Worm (Caenorhabditis elegans) whole organism, L4 larva: Measurements from ENCODE around the gene R05F9.11.

Source experiments
- F26F4.8 ChIP-seq: fragments of 200-800 bp; sonication (Bioruptor generic); conservative IDR thresholded peaks from 2 replicates; pipeline ENCODE4 v1.3.6; 2022; ENCODE audit warnings: missing genetic modification characterization, missing compliant biosample characterization
- ceh-82 ChIP-seq: sonication (generic microtip); optimal IDR thresholded peaks from 2 replicates; lab custom pipeline; 2017; ENCODE audit warnings: missing biosample characterization, missing genetic modification characterization
- cey-2 ChIP-seq: sonication (generic microtip); optimal IDR thresholded peaks from 3 replicates; lab custom pipeline; 2017; ENCODE audit warnings: missing genetic modification characterization, mild to moderate bottlenecking, missing compliant biosample characterization, antibody characterized with exemption, borderline replicate concordance; ENCODE audit not compliant: insufficient read depth
- egl-27 ChIP-seq: sonication (generic microtip); optimal IDR thresholded peaks from 3 replicates; lab custom pipeline; 2017; ENCODE audit warnings: missing biosample characterization, missing genetic modification reagents, missing genetic modification characterization

ce11 chrII:4873029-4873428 is 41.0 kb downstream of the R05F9.11 start, which contains the start of gene col-73:
- TF ChIP-seq F26F4.8 (GFP tag; lab: Robert Waterston, UW), result no peak
- no peak for TF ChIP-seq cey-2
- TF ChIP-seq egl-27 (tag; lab: Kevin White, UChicago), result no peak
- no peak for TF ChIP-seq ceh-82 (tag; lab: Kevin White, UChicago)
